Worm (Caenorhabditis elegans) whole organism, L1 larva: ENCODE measurements around the gene valv-1.
A peak's percentile ranks its signal among the peaks of the same experiment; 100 is the strongest.

ENCODE experiments used
- C04F5.9 ChIP-seq: sonication (generic microtip); optimal IDR thresholded peaks from 2 replicates; lab custom pipeline; 2016; ENCODE audit warnings: missing genetic modification characterization, missing compliant biosample characterization
- C16A3.4 ChIP-seq: fragments of 150-350 bp; optimal IDR thresholded peaks from 2 replicates; lab custom pipeline; 2014; ENCODE audit warnings: missing biosample characterization, missing genetic modification characterization
- Y116A8C.19 ChIP-seq: sonication (generic microtip); optimal IDR thresholded peaks from 2 replicates; lab custom pipeline; 2016; ENCODE audit warnings: missing compliant biosample characterization, missing genetic modification characterization, borderline replicate concordance
- aly-2 ChIP-seq: fragments of 150-350 bp; optimal IDR thresholded peaks from 2 replicates; lab custom pipeline; 2014; ENCODE audit warnings: missing biosample characterization, missing genetic modification characterization
- ama-1 ChIP-seq: fragments of 150-350 bp; optimal IDR thresholded peaks from 2 replicates; lab custom pipeline; 2014
- blmp-1 ChIP-seq: fragments of 150-350 bp; optimal IDR thresholded peaks from 2 replicates; lab custom pipeline; 2014; ENCODE audit warnings: missing biosample characterization, missing genetic modification characterization
- ceh-63 ChIP-seq: fragments of 200-800 bp; sonication (Bioruptor generic); optimal IDR thresholded peaks from 2 replicates; lab custom pipeline; 2018; ENCODE audit warnings: mild to moderate bottlenecking, missing genetic modification characterization, missing compliant biosample characterization
- ceh-90 ChIP-seq: sonication (generic microtip); optimal IDR thresholded peaks from 2 replicates; lab custom pipeline; 2016; ENCODE audit warnings: missing genetic modification characterization, missing compliant biosample characterization
- dpl-1 ChIP-seq, 3 experiments: fragments of 150-350 bp in 2 of 3; sonication (generic microtip) in 1 of 3; optimal IDR thresholded peaks; 2 replicates each; lab custom pipeline; 2014 to 2017; ENCODE audit warnings: missing biosample characterization in 3 of 3, missing genetic modification characterization in 3 of 3, missing genetic modification reagents in 3 of 3
- dsc-1 ChIP-seq: sonication (generic microtip); optimal IDR thresholded peaks from 2 replicates; lab custom pipeline; 2016; ENCODE audit warnings: mild to moderate bottlenecking, missing genetic modification characterization, missing compliant biosample characterization
- efl-1 ChIP-seq, 4 experiments: fragments of 150-350 bp; optimal IDR thresholded peaks in 3 of 4; peaks in 1 of 4; 1 replicate in 1 of 4; 2 replicates in 3 of 4; lab custom pipeline; 2014; ENCODE audit warnings: missing biosample characterization in 2 of 4, missing genetic modification characterization in 2 of 4, missing genetic modification reagents in 2 of 4
- elt-2 ChIP-seq: sonication (generic microtip); optimal IDR thresholded peaks from 2 replicates; lab custom pipeline; 2016; ENCODE audit warnings: missing genetic modification characterization, mild to moderate bottlenecking, inconsistent platforms, missing compliant biosample characterization, missing genetic modification reagents
- elt-3 ChIP-seq, 6 experiments: fragments of 150-350 bp in 1 of 6; sonication (generic microtip); optimal IDR thresholded peaks; 2 replicates each; lab custom pipeline; 2017 to 2018; ENCODE audit warnings: missing biosample characterization in 6 of 6, missing genetic modification characterization in 6 of 6, inconsistent platforms in 1 of 6
- fkh-10 ChIP-seq: sonication (generic microtip); optimal IDR thresholded peaks from 2 replicates; lab custom pipeline; 2017; ENCODE audit warnings: missing biosample characterization, missing genetic modification reagents, missing genetic modification characterization
- fkh-4 ChIP-seq: sonication (generic microtip); optimal IDR thresholded peaks from 2 replicates; lab custom pipeline; 2016; ENCODE audit warnings: missing compliant biosample characterization, missing genetic modification characterization, borderline replicate concordance
- fkh-8 ChIP-seq: sonication (generic microtip); optimal IDR thresholded peaks from 2 replicates; lab custom pipeline; 2016; ENCODE audit warnings: mild to moderate bottlenecking, missing genetic modification characterization, missing compliant biosample characterization
- grh-1 ChIP-seq: fragments of 200-800 bp; sonication (Bioruptor generic); IDR thresholded peaks from 2 replicates; pipeline ENCODE4 v1.3.6; 2022; ENCODE audit warnings: missing genetic modification reagents, missing genetic modification characterization, missing compliant biosample characterization
- hlh-17 ChIP-seq: fragments of 200-800 bp; sonication (Bioruptor generic); optimal IDR thresholded peaks from 2 replicates; lab custom pipeline; 2018; ENCODE audit warnings: missing genetic modification characterization, mild to moderate bottlenecking, missing compliant biosample characterization, moderate library complexity, borderline replicate concordance
- hlh-4 ChIP-seq: sonication (generic microtip); optimal IDR thresholded peaks from 2 replicates; lab custom pipeline; 2016; ENCODE audit warnings: mild to moderate bottlenecking, missing genetic modification characterization, missing compliant biosample characterization
- hpl-2 ChIP-seq: fragments of 150-350 bp; optimal IDR thresholded peaks from 2 replicates; lab custom pipeline; 2014; ENCODE audit warnings: missing biosample characterization, missing genetic modification reagents, missing genetic modification characterization
- irx-1 ChIP-seq: sonication (generic microtip); optimal IDR thresholded peaks from 2 replicates; lab custom pipeline; 2016; ENCODE audit warnings: missing genetic modification characterization, missing compliant biosample characterization
- isw-1 ChIP-seq: fragments of 200-800 bp; sonication (Bioruptor generic); IDR thresholded peaks from 2 replicates; pipeline ENCODE4 v1.3.6; 2022; ENCODE audit warnings: missing genetic modification characterization, missing compliant biosample characterization
- jun-1 ChIP-seq: fragments of 150-350 bp; optimal IDR thresholded peaks from 2 replicates; lab custom pipeline; 2014; ENCODE audit warnings: missing biosample characterization, missing genetic modification reagents, missing genetic modification characterization
- lin-13 ChIP-seq: fragments of 150-350 bp; optimal IDR thresholded peaks from 2 replicates; lab custom pipeline; 2014; ENCODE audit warnings: missing biosample characterization, missing genetic modification reagents, missing genetic modification characterization
- lin-14 ChIP-seq: fragments of 200-800 bp; sonication (Bioruptor generic); optimal IDR thresholded peaks from 2 replicates; lab custom pipeline; 2018; ENCODE audit warnings: mild to moderate bottlenecking, missing genetic modification characterization, moderate library complexity, missing compliant biosample characterization
- lir-3 ChIP-seq: sonication (generic microtip); optimal IDR thresholded peaks from 2 replicates; lab custom pipeline; 2016; ENCODE audit warnings: mild to moderate bottlenecking, missing genetic modification characterization, moderate library complexity, missing compliant biosample characterization; ENCODE audit not compliant: poor library complexity
- lsy-2 ChIP-seq, 2 experiments: fragments of 150-350 bp; optimal IDR thresholded peaks; 2 replicates each; lab custom pipeline; 2014; ENCODE audit warnings: missing biosample characterization in 2 of 2, missing genetic modification characterization in 2 of 2
- mab-9 ChIP-seq: fragments of 200-800 bp; sonication (Bioruptor generic); IDR thresholded peaks from 2 replicates; pipeline ENCODE4 v1.3.6; 2022; ENCODE audit warnings: missing genetic modification reagents, missing genetic modification characterization, missing compliant biosample characterization
- mef-2 ChIP-seq: fragments of 150-350 bp; optimal IDR thresholded peaks from 2 replicates; lab custom pipeline; 2014; ENCODE audit warnings: missing biosample characterization, missing genetic modification characterization
- nhr-19 ChIP-seq: fragments of 200-800 bp; sonication (Bioruptor generic); conservative IDR thresholded peaks from 2 replicates; pipeline ENCODE4 v1.3.6; 2022; ENCODE audit warnings: missing genetic modification characterization, missing compliant biosample characterization
- nhr-20 ChIP-seq: sonication (generic microtip); optimal IDR thresholded peaks from 2 replicates; lab custom pipeline; 2016; ENCODE audit warnings: mild to moderate bottlenecking, missing genetic modification characterization, missing compliant biosample characterization
- nhr-85 ChIP-seq: sonication (generic microtip); peaks from one replicate; lab custom pipeline; 2016; ENCODE audit warnings: missing genetic modification characterization, inconsistent platforms, missing compliant biosample characterization
- nhr-90 ChIP-seq: sonication (generic microtip); optimal IDR thresholded peaks from 2 replicates; lab custom pipeline; 2016; ENCODE audit warnings: mild to moderate bottlenecking, missing genetic modification characterization, missing compliant biosample characterization; ENCODE audit not compliant: poor library complexity
- pag-3 ChIP-seq: sonication (generic microtip); optimal IDR thresholded peaks from 2 replicates; lab custom pipeline; 2017; ENCODE audit warnings: missing genetic modification characterization, mild to moderate bottlenecking, missing compliant biosample characterization, antibody characterized with exemption, borderline replicate concordance; ENCODE audit not compliant: insufficient read depth
- rnt-1 ChIP-seq: sonication (generic microtip); optimal IDR thresholded peaks from 2 replicates; lab custom pipeline; 2016; ENCODE audit warnings: mild to moderate bottlenecking, missing genetic modification characterization, moderate library complexity, missing compliant biosample characterization
- snpc-4 ChIP-seq: fragments of 150-350 bp; optimal IDR thresholded peaks from 2 replicates; lab custom pipeline; 2014; ENCODE audit warnings: missing biosample characterization, missing genetic modification characterization
- snu-23 ChIP-seq: sonication (generic microtip); optimal IDR thresholded peaks from 2 replicates; lab custom pipeline; 2016; ENCODE audit warnings: missing genetic modification characterization, missing compliant biosample characterization
- sox-4 ChIP-seq: sonication (generic microtip); optimal IDR thresholded peaks from 2 replicates; lab custom pipeline; 2016; ENCODE audit warnings: missing genetic modification characterization, missing compliant biosample characterization
- sptf-1 ChIP-seq: fragments of 150-350 bp; optimal IDR thresholded peaks from 2 replicates; lab custom pipeline; 2014; ENCODE audit warnings: missing biosample characterization, missing genetic modification characterization
- sup-37 ChIP-seq: fragments of 200-800 bp; sonication (Bioruptor generic); optimal IDR thresholded peaks from 2 replicates; lab custom pipeline; 2018; ENCODE audit warnings: mild to moderate bottlenecking, missing genetic modification characterization, missing compliant biosample characterization
- swsn-7 ChIP-seq: sonication (generic microtip); optimal IDR thresholded peaks from 2 replicates; lab custom pipeline; 2016; ENCODE audit warnings: missing genetic modification characterization, missing compliant biosample characterization
- tbx-2 ChIP-seq: sonication (generic microtip); optimal IDR thresholded peaks from 2 replicates; lab custom pipeline; 2016; ENCODE audit warnings: missing genetic modification characterization, missing compliant biosample characterization
- unc-62 ChIP-seq: fragments of 150-350 bp; optimal IDR thresholded peaks from 2 replicates; lab custom pipeline; 2014; ENCODE audit warnings: missing biosample characterization, missing genetic modification reagents, missing genetic modification characterization
- xbp-1 ChIP-seq: sonication (generic microtip); optimal IDR thresholded peaks from 2 replicates; lab custom pipeline; 2016; ENCODE audit warnings: missing genetic modification characterization, missing compliant biosample characterization
- zip-4 ChIP-seq: fragments of 200-800 bp; sonication (Bioruptor generic); optimal IDR thresholded peaks from 2 replicates; lab custom pipeline; 2018; ENCODE audit warnings: mild to moderate bottlenecking, missing genetic modification characterization, moderate library complexity, missing compliant biosample characterization
- ztf-11 ChIP-seq, 2 experiments: sonication (generic microtip); optimal IDR thresholded peaks; 2 replicates each; lab custom pipeline; 2016 to 2017; ENCODE audit warnings: missing genetic modification characterization in 2 of 2, missing biosample characterization in 1 of 2, missing compliant biosample characterization in 1 of 2

The valv-1 gene

DNA sequence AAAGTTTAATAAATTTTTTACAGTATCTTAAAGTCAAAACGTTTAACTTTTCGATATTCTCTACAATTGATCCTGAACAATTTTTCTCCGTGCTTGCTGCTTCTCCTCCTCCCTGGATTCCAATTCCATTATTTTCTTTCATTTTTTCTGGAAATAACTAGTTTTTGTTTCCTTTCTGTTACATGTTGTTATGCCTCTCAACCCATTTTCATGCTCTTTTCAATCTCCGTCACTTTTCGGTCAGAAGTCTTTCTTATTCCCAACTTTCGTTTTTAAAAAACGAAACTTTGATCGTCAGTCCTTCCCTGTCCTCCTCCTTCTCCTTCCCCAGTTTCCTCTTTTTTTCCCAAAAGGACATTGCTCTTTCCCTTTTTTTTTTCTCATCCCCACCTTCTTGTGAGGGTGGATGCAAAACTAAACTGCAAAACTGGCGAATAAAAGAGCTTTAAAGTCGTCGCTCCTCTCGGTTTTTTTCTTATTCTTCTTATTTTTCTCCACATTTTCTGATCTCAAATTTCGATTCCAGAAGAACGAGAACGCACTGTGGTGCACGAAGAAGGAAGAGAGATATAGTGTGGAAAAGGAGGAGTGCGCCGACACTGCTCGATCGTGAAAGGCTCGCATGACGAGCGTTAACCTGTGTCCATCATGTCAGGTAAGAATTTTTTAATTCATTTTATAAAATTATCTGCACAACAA, 40.1 kb downstream of the valv-1 start, which contains the start of the genes C48A7.16 and egl-19:
Gene C48A7.16 (plus strand): TSS at position 544 of the 699 bp plus-strand sequence.
Gene egl-19 (plus strand): TSS at position 649 of the 699 bp plus-strand sequence.
- TF ChIP-seq pag-3 (tag; lab: Kevin White, UChicago): no peak
- TF ChIP-seq nhr-20 (tag; lab: Kevin White, UChicago): no peak
- TF ChIP-seq nhr-85: no peak
- TF ChIP-seq ceh-63 (GFP tag; lab: Kevin White, UChicago): no peak
- no peak for TF ChIP-seq mab-9 (GFP tag; lab: Robert Waterston, UW)
- TF ChIP-seq C04F5.9: no peak
- no peak for TF ChIP-seq ama-1 (lab: Kevin White, UChicago)
- TF ChIP-seq aly-2 (tag; lab: Kevin White, UChicago): no peak
- no peak for TF ChIP-seq sox-4 (tag; lab: Kevin White, UChicago)
- TF ChIP-seq tbx-2 (tag; lab: Kevin White, UChicago): no peak
- TF ChIP-seq fkh-10 (GFP tag; lab: Kevin White, UChicago): peak; percentile 28
- no peak for TF ChIP-seq mef-2
- no peak for TF ChIP-seq Y116A8C.19
- TF ChIP-seq blmp-1 (tag; lab: Kevin White, UChicago): no peak
- TF ChIP-seq elt-3 (tag; optimal IDR thresholded peaks at IDR 0.05; lab: Kevin White, UChicago): no peak
- TF ChIP-seq hpl-2 (GFP tag; lab: Kevin White, UChicago): no peak
- TF ChIP-seq snpc-4 (tag; lab: Kevin White, UChicago): no peak
- no peak for TF ChIP-seq zip-4 (GFP tag; lab: Kevin White, UChicago)
- no peak for TF ChIP-seq ztf-11 (tag; optimal IDR thresholded peaks at IDR 0.05; lab: Kevin White, UChicago)
- peak; percentile 48 for TF ChIP-seq lin-14 (GFP tag; lab: Kevin White, UChicago)
- no peak for TF ChIP-seq ceh-90
- TF ChIP-seq irx-1 (tag; lab: Kevin White, UChicago): no peak
- no peak for TF ChIP-seq efl-1 (optimal IDR thresholded peaks at IDR 0.05; lab: Kevin White, UChicago)
- TF ChIP-seq efl-1 (GFP tag; optimal IDR thresholded peaks at IDR 0.05 in 1 of 2; lab: Kevin White, UChicago): peak in 1 of 2 experiments; percentile 92
- TF ChIP-seq dsc-1 (tag; lab: Kevin White, UChicago): no peak
- TF ChIP-seq elt-2: no peak
- TF ChIP-seq lsy-2 (tag; optimal IDR thresholded peaks at IDR 0.05; lab: Kevin White, UChicago): no peak

DNA sequence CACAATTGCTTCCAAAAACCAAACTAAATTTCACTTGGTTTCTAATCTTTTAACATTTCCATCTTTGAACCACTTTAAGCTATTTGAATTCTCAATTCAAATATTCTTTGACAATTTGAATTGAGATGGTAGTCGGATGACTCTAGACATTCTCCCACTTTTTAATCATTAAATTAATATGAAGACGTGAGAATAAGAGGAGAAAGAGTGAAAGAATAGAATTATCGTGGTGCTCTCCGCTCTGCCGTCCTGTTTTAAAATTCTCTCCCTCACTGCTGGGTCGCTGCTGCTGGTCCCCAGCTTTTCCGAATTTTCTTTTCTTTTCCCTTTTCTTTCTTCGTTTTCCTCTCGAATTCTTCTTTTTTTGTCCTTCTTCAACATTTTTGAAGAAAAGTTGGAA, 41.7 kb downstream of the valv-1 start:
- no peak for TF ChIP-seq sptf-1 (tag; lab: Kevin White, UChicago)
- no peak for TF ChIP-seq lir-3 (tag; lab: Kevin White, UChicago)
- no peak for TF ChIP-seq Y116A8C.19
- TF ChIP-seq lin-14 (GFP tag; lab: Kevin White, UChicago): peak; percentile 14
- no peak for TF ChIP-seq unc-62 (GFP tag; lab: Kevin White, UChicago)
- TF ChIP-seq hlh-4 (tag; lab: Kevin White, UChicago): no peak

DNA sequence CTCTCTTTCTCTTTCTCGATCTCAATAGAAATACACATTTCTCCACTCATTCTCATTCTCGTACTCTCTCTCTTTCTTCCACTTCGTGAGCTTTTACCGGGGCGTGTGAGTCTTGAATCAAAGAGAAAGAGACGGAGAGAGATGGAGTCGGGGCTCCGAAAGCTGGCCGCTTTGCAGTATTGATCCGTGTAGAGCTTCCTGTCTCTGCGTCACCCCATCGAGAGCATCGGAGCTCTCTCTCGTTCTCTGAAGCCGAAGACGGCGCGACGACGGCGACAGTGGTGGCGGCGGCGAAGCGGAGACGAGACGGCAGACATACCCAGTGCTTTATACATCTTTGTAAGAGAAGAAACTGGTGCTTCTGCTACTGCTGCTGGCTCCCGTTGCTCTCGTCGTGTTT, 43.1 kb downstream of the valv-1 start:
- 0 out of 2 replicates have a peak, but pooled peaks have one; percentile 18 for TF ChIP-seq mab-9 (GFP tag; lab: Robert Waterston, UW)
- peak; percentile 6 for TF ChIP-seq lin-13 (GFP tag; lab: Kevin White, UChicago)
- no peak for TF ChIP-seq fkh-4 (tag; lab: Kevin White, UChicago)
- peak; percentile 64 for TF ChIP-seq nhr-19 (GFP tag; lab: Robert Waterston, UW)
- peak; percentile 74 for TF ChIP-seq snu-23 (GFP tag; lab: Kevin White, UChicago)
- no peak for TF ChIP-seq dpl-1 (GFP tag; optimal IDR thresholded peaks at IDR 0.05; lab: Kevin White, UChicago)
- TF ChIP-seq hlh-17 (GFP tag; lab: Kevin White, UChicago): no peak
- no peak for TF ChIP-seq nhr-90 (tag; lab: Kevin White, UChicago)
- TF ChIP-seq sox-4 (tag; lab: Kevin White, UChicago): no peak
- peak; percentile 62 for TF ChIP-seq xbp-1 (tag; lab: Kevin White, UChicago)
- TF ChIP-seq efl-1 (optimal IDR thresholded peaks at IDR 0.05; lab: Kevin White, UChicago): peak; percentile 39 to 56
- peak in 1 of 2 experiments; percentile 30 for TF ChIP-seq efl-1 (GFP tag; optimal IDR thresholded peaks at IDR 0.05 in 1 of 2; lab: Kevin White, UChicago)
- TF ChIP-seq nhr-20 (tag; lab: Kevin White, UChicago): peak; percentile 57
- peak; percentile 69 for TF ChIP-seq isw-1
- peak; percentile 82 for TF ChIP-seq swsn-7 (tag; lab: Kevin White, UChicago)
- TF ChIP-seq tbx-2 (tag; lab: Kevin White, UChicago): peak; percentile 83
- TF ChIP-seq fkh-8: peak; percentile 86
- no peak for TF ChIP-seq C16A3.4 (tag; lab: Kevin White, UChicago)
- peak; percentile 60 for TF ChIP-seq jun-1
- TF ChIP-seq rnt-1: peak; percentile 58
- peak; percentile 10 for TF ChIP-seq lir-3 (tag; lab: Kevin White, UChicago)
- no peak for TF ChIP-seq grh-1
- TF ChIP-seq sup-37 (GFP tag; lab: Kevin White, UChicago): no peak
